Fruit fly (Drosophila melanogaster): ENCODE data around the gene AP-2mu.

- TF ChIP-seq CG4496 (GFP tag; IDR thresholded peaks at IDR 0.05) = no peak
- TF ChIP-seq CG17806 (tag; optimal IDR thresholded peaks at IDR 0.05) = no peak
- TF ChIP-seq fd96Ca (GFP tag; IDR thresholded peaks at IDR 0.05) = peak; percentile 34; the same call in 1 of the 3 replicates
- no peak for TF ChIP-seq CG13204 (GFP tag; optimal IDR thresholded peaks at IDR 0.05)
- TF ChIP-seq D1 (tag; optimal IDR thresholded peaks at IDR 0.05) = no peak
- TF ChIP-seq CG12605 (GFP tag; IDR thresholded peaks at IDR 0.05) = no peak
- no peak for TF ChIP-seq CG14655 (GFP tag; optimal IDR thresholded peaks at IDR 0.05)
- no peak for TF ChIP-seq CG34367 (tag; optimal IDR thresholded peaks at IDR 0.05)
- TF ChIP-seq gl (tag; optimal IDR thresholded peaks at IDR 0.05) = no peak
- no peak for TF ChIP-seq CG15710 (tag; optimal IDR thresholded peaks at IDR 0.05)
- TF ChIP-seq Pif1A (GFP tag; optimal IDR thresholded peaks at IDR 0.05) = no peak
Measured at dm6 chr3R:22447195-22447873, 14.9 kb upstream of the AP-2mu start, which contains the start of gene CG34288.
